Worm (Caenorhabditis elegans): ENCODE measurements around the gene znf-706.

The znf-706 gene

ce11 chrIV:9096160-9096879, at the start of gene znf-706, which contains the start of gene cpna-3:
TSS of gene znf-706 (minus strand) at chrIV:9096231.
TSS of gene cpna-3 (plus strand) at chrIV:9096842.
- TF ChIP-seq lag-1 (GFP tag; IDR thresholded peaks at IDR 0.05) (no peak), nfya-2 (GFP tag; IDR thresholded peaks at IDR 0.05) (no peak), F49E8.2 (tag; optimal IDR thresholded peaks at IDR 0.05; ENCODE audit: insufficient read depth) (peak; percentile 60), xnd-1 (tag; optimal IDR thresholded peaks at IDR 0.05) (peak; percentile 35), Y95B8A.8 (GFP tag; IDR thresholded peaks at IDR 0.05) (no peak), hmg-1.2 (GFP tag; IDR thresholded peaks at IDR 0.05) (no peak), ztf-28 (GFP tag; IDR thresholded peaks at IDR 0.05) (no peak), gei-17 (GFP tag; optimal IDR thresholded peaks at IDR 0.05) (no peak), akir-1 (GFP tag; optimal IDR thresholded peaks at IDR 0.05) (no peak), efl-1 (GFP tag; optimal IDR thresholded peaks at IDR 0.05) (peak; percentile 32), hrde-1 (tag; optimal IDR thresholded peaks at IDR 0.05; ENCODE audit: borderline replicate concordance) (no peak), B0035.1 (tag; optimal IDR thresholded peaks at IDR 0.05) (no peak), mel-28 (tag; optimal IDR thresholded peaks at IDR 0.05; ENCODE audit: borderline replicate concordance) (no peak), F23B12.7 (tag; optimal IDR thresholded peaks at IDR 0.05; ENCODE audit: insufficient read depth) (peak; percentile 36), attf-5 (GFP tag; optimal IDR thresholded peaks at IDR 0.05) (no peak), lin-54 (GFP tag; optimal IDR thresholded peaks at IDR 0.05) (peak; percentile 57), T07F8.4 (tag; optimal IDR thresholded peaks at IDR 0.05) (no peak), aptf-2 (GFP tag; conservative IDR thresholded peaks at IDR 0.05) (no peak), ztf-25 (GFP tag; IDR thresholded peaks at IDR 0.05) (no peak), ZK185.1 (tag; optimal IDR thresholded peaks at IDR 0.05; ENCODE audit: poor library complexity, severe bottlenecking) (no peak), nfyb-1 (GFP tag; IDR thresholded peaks at IDR 0.05) (no peak), cebp-1 (GFP tag; IDR thresholded peaks at IDR 0.05) (no peak), cebp-1 (tag; optimal IDR thresholded peaks at IDR 0.05) (peak; percentile 42), F37B4.10 (GFP tag; IDR thresholded peaks at IDR 0.05) (no peak), snpc-4 (GFP tag; optimal IDR thresholded peaks at IDR 0.05) (no peak), snpc-4 (tag; optimal IDR thresholded peaks at IDR 0.05) (peak in 2 of 4 experiments; percentile 21 to 62), madf-6 (GFP tag; IDR thresholded peaks at IDR 0.05) (peak; percentile 81), nhr-80 (tag; optimal IDR thresholded peaks at IDR 0.05) (no peak), ceh-58 (GFP tag; IDR thresholded peaks at IDR 0.05) (no peak), lir-1 (GFP tag; conservative IDR thresholded peaks at IDR 0.05) (no peak), K11D2.4 (GFP tag; IDR thresholded peaks at IDR 0.05) (no peak), lsl-1 (GFP tag; optimal IDR thresholded peaks at IDR 0.05) (peak; percentile 91), ceh-91 (GFP tag; IDR thresholded peaks at IDR 0.05) (peak; percentile 73), snpc-1.3 (tag; optimal IDR thresholded peaks at IDR 0.05; ENCODE audit: insufficient read depth) (peak; percentile 69), nhr-120 (GFP tag; IDR thresholded peaks at IDR 0.05) (no peak), tbp1 (GFP tag; optimal IDR thresholded peaks at IDR 0.05) (peak; percentile 37), F33H1.4 (GFP tag; IDR thresholded peaks at IDR 0.05) (peak; percentile 88), zfh-2 (GFP tag; conservative IDR thresholded peaks at IDR 0.05) (no peak), F39B2.1 (GFP tag; IDR thresholded peaks at IDR 0.05) (no peak), Y79H2A.3 (GFP tag; conservative IDR thresholded peaks at IDR 0.05) (no peak), snpc-3.4 (tag; optimal IDR thresholded peaks at IDR 0.05) (peak; percentile 32), madf-8 (GFP tag; conservative IDR thresholded peaks at IDR 0.05) (peak; percentile 61), B0019.2 (GFP tag; conservative IDR thresholded peaks at IDR 0.05) (no peak)

Data from whole organism, young adult.